Worm (Caenorhabditis elegans) whole organism, L1 larva: ENCODE results near the gene syx-2.

ENCODE experiments used
- C04F5.9 ChIP-seq: sonication (generic microtip); optimal IDR thresholded peaks from 2 replicates; lab custom pipeline; 2016; ENCODE audit warnings: missing genetic modification characterization, missing compliant biosample characterization
- alr-1 ChIP-seq: fragments of 200-800 bp; sonication (Bioruptor generic); optimal IDR thresholded peaks from 2 replicates; lab custom pipeline; 2018; ENCODE audit warnings: borderline replicate concordance, mild to moderate bottlenecking, missing genetic modification characterization, missing compliant biosample characterization
- ama-1 ChIP-seq: fragments of 150-350 bp; optimal IDR thresholded peaks from 2 replicates; lab custom pipeline; 2014
- ceh-63 ChIP-seq: fragments of 200-800 bp; sonication (Bioruptor generic); optimal IDR thresholded peaks from 2 replicates; lab custom pipeline; 2018; ENCODE audit warnings: mild to moderate bottlenecking, missing genetic modification characterization, missing compliant biosample characterization
- ceh-82 ChIP-seq, 3 experiments: fragments of 150-350 bp in 1 of 3; sonication (generic microtip) in 2 of 3; optimal IDR thresholded peaks; 2 replicates each; lab custom pipeline; 2014 to 2017; ENCODE audit warnings: missing biosample characterization in 3 of 3, missing genetic modification characterization in 3 of 3
- ceh-88 ChIP-seq: fragments of 200-800 bp; sonication (Bioruptor generic); IDR thresholded peaks from 2 replicates; pipeline ENCODE4 v1.3.6; 2022; ENCODE audit warnings: missing genetic modification characterization, missing compliant biosample characterization
- dsc-1 ChIP-seq: sonication (generic microtip); optimal IDR thresholded peaks from 2 replicates; lab custom pipeline; 2016; ENCODE audit warnings: mild to moderate bottlenecking, missing genetic modification characterization, missing compliant biosample characterization
- efl-1 ChIP-seq, 4 experiments: fragments of 150-350 bp; optimal IDR thresholded peaks in 3 of 4; peaks in 1 of 4; 1 replicate in 1 of 4; 2 replicates in 3 of 4; lab custom pipeline; 2014; ENCODE audit warnings: missing biosample characterization in 2 of 4, missing genetic modification characterization in 2 of 4, missing genetic modification reagents in 2 of 4
- efl-3 ChIP-seq: fragments of 200-800 bp; sonication (Bioruptor generic); optimal IDR thresholded peaks from 2 replicates; lab custom pipeline; 2018; ENCODE audit warnings: mild to moderate bottlenecking, missing genetic modification characterization, missing compliant biosample characterization
- egl-27 ChIP-seq, 2 experiments: fragments of 150-350 bp in 1 of 2; sonication (generic microtip); optimal IDR thresholded peaks; 3 replicates each; lab custom pipeline; 2017 to 2018; ENCODE audit warnings: missing biosample characterization in 2 of 2, missing genetic modification characterization in 2 of 2, missing genetic modification reagents in 2 of 2
- elt-2 ChIP-seq: sonication (generic microtip); optimal IDR thresholded peaks from 2 replicates; lab custom pipeline; 2016; ENCODE audit warnings: missing genetic modification characterization, mild to moderate bottlenecking, inconsistent platforms, missing compliant biosample characterization, missing genetic modification reagents
- fos-1 ChIP-seq: fragments of 150-350 bp; optimal IDR thresholded peaks from 2 replicates; lab custom pipeline; 2014; ENCODE audit warnings: missing biosample characterization, missing genetic modification characterization
- irx-1 ChIP-seq: sonication (generic microtip); optimal IDR thresholded peaks from 2 replicates; lab custom pipeline; 2016; ENCODE audit warnings: missing genetic modification characterization, missing compliant biosample characterization
- jun-1 ChIP-seq: fragments of 150-350 bp; optimal IDR thresholded peaks from 2 replicates; lab custom pipeline; 2014; ENCODE audit warnings: missing biosample characterization, missing genetic modification reagents, missing genetic modification characterization
- lin-14 ChIP-seq: fragments of 200-800 bp; sonication (Bioruptor generic); optimal IDR thresholded peaks from 2 replicates; lab custom pipeline; 2018; ENCODE audit warnings: mild to moderate bottlenecking, missing genetic modification characterization, moderate library complexity, missing compliant biosample characterization
- lin-35 ChIP-seq, 2 experiments: fragments of 150-350 bp; optimal IDR thresholded peaks; 2 replicates each; lab custom pipeline; 2014; ENCODE audit warnings: missing biosample characterization in 2 of 2, missing genetic modification characterization in 2 of 2, missing genetic modification reagents in 2 of 2
- lin-39 ChIP-seq: fragments of 150-350 bp; optimal IDR thresholded peaks from 2 replicates; lab custom pipeline; 2014; ENCODE audit warnings: missing biosample characterization, missing genetic modification reagents, missing genetic modification characterization
- mab-9 ChIP-seq: fragments of 200-800 bp; sonication (Bioruptor generic); IDR thresholded peaks from 2 replicates; pipeline ENCODE4 v1.3.6; 2022; ENCODE audit warnings: missing genetic modification reagents, missing genetic modification characterization, missing compliant biosample characterization
- mef-2 ChIP-seq: fragments of 150-350 bp; optimal IDR thresholded peaks from 2 replicates; lab custom pipeline; 2014; ENCODE audit warnings: missing biosample characterization, missing genetic modification characterization
- nhr-12 ChIP-seq: sonication (generic microtip); optimal IDR thresholded peaks from 2 replicates; lab custom pipeline; 2017; ENCODE audit warnings: missing biosample characterization, missing genetic modification characterization
- nhr-20 ChIP-seq: sonication (generic microtip); optimal IDR thresholded peaks from 2 replicates; lab custom pipeline; 2016; ENCODE audit warnings: mild to moderate bottlenecking, missing genetic modification characterization, missing compliant biosample characterization
- nhr-76 ChIP-seq: sonication (generic microtip); optimal IDR thresholded peaks from 2 replicates; lab custom pipeline; 2017; ENCODE audit warnings: missing biosample characterization, missing genetic modification characterization
- nhr-77 ChIP-seq: fragments of 150-350 bp; optimal IDR thresholded peaks from 2 replicates; lab custom pipeline; 2014; ENCODE audit warnings: missing biosample characterization, missing genetic modification characterization
- pag-3 ChIP-seq: sonication (generic microtip); optimal IDR thresholded peaks from 2 replicates; lab custom pipeline; 2017; ENCODE audit warnings: missing genetic modification characterization, mild to moderate bottlenecking, missing compliant biosample characterization, antibody characterized with exemption, borderline replicate concordance; ENCODE audit not compliant: insufficient read depth
- pqm-1 ChIP-seq: sonication (generic microtip); optimal IDR thresholded peaks from 3 replicates; lab custom pipeline; 2017; ENCODE audit warnings: missing biosample characterization, missing genetic modification characterization
- tbx-2 ChIP-seq: sonication (generic microtip); optimal IDR thresholded peaks from 2 replicates; lab custom pipeline; 2016; ENCODE audit warnings: missing genetic modification characterization, missing compliant biosample characterization
- unc-130 ChIP-seq: fragments of 150-350 bp; optimal IDR thresholded peaks from 2 replicates; lab custom pipeline; 2017; ENCODE audit warnings: missing biosample characterization, missing genetic modification characterization, inconsistent platforms
- unc-98 ChIP-seq: fragments of 200-800 bp; sonication (Bioruptor generic); IDR thresholded peaks from 2 replicates; pipeline ENCODE4 v1.3.6; 2022; ENCODE audit warnings: missing genetic modification characterization, missing compliant biosample characterization
- vab-15 ChIP-seq: sonication (generic microtip); optimal IDR thresholded peaks from 2 replicates; lab custom pipeline; 2017; ENCODE audit warnings: missing genotype, mild to moderate bottlenecking, missing genetic modification characterization, missing compliant biosample characterization
- zip-4 ChIP-seq: fragments of 200-800 bp; sonication (Bioruptor generic); optimal IDR thresholded peaks from 2 replicates; lab custom pipeline; 2018; ENCODE audit warnings: mild to moderate bottlenecking, missing genetic modification characterization, moderate library complexity, missing compliant biosample characterization
- ztf-11 ChIP-seq, 2 experiments: sonication (generic microtip); optimal IDR thresholded peaks; 2 replicates each; lab custom pipeline; 2016 to 2017; ENCODE audit warnings: missing genetic modification characterization in 2 of 2, missing biosample characterization in 1 of 2, missing compliant biosample characterization in 1 of 2
- ztf-4 ChIP-seq: fragments of 150-350 bp; optimal IDR thresholded peaks from 2 replicates; lab custom pipeline; 2014; ENCODE audit warnings: missing biosample characterization, missing genetic modification characterization

Gene syx-2

DNA sequence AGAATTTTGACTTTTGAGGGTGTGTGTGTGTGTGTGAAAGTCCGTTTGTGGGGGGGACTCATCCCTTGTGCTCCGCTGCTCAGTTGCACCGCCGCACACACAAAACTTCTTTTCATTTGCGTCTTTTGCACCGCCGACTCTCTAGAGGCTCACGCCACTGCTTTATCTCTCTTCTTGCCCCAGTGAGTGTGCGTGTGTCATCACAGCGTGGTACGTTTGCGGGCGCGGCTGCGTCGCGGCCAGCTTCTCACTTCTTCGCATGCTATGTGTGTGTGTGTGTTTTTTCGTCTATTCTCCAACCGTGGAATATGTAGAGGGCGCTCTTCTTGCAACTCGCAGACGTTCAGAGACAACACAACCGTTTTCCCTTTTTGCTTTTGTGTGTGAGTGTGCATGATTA lies 14.4 kb upstream of the syx-2 start (continued):
- TF ChIP-seq pqm-1 (tag; lab: Kevin White, UChicago), result no peak

DNA sequence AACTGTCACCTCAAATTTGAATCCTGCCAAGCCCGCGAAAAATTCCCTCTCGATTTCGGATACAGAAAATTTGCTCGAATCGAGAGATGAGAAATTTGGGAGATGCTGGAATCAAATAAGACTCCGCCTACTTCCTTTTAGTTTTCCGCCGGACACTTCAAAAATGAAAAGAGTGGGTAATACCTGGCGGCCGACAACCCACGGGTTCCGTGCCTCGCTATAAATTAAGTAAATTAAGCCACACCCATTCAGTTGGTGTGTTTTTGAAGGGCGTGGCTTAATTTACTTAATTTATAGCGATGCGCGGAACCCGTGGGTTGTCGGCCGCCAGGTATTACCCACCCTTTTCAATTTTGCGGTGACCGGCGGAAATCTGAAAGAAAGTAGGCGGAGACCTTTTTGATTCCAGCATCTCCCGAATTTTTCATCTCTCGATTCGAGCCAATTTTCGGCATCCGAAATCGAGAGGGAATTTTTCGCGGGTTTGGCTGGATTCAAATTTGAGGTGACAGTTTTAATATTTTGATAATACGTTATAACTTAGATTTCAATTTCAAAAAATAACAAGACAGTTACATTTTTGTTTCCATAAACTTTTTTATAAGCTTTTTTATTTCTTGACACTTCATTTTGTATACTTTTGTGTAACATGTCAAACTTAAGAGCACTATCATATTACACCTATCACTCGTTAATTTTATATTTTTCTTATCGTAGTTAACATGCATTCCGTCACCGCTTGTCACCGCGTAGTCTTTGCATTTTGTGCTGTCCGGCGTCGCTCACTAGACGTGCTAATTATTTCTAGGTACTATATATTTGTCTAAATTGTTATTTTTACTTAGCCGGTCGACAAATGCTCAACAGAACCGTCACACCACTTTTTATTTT lies 13.0 kb upstream of the syx-2 start:
- no peak for TF ChIP-seq unc-130 (tag; lab: Kevin White, UChicago)
- TF ChIP-seq ztf-11 (tag; optimal IDR thresholded peaks at IDR 0.05; lab: Kevin White, UChicago), result no peak
- TF ChIP-seq pqm-1 (tag; lab: Kevin White, UChicago), result no peak
- no peak for TF ChIP-seq alr-1
- no peak for TF ChIP-seq efl-3 (GFP tag; lab: Kevin White, UChicago)
- TF ChIP-seq elt-2 (tag; lab: Kevin White, UChicago), result peak; percentile 25

DNA sequence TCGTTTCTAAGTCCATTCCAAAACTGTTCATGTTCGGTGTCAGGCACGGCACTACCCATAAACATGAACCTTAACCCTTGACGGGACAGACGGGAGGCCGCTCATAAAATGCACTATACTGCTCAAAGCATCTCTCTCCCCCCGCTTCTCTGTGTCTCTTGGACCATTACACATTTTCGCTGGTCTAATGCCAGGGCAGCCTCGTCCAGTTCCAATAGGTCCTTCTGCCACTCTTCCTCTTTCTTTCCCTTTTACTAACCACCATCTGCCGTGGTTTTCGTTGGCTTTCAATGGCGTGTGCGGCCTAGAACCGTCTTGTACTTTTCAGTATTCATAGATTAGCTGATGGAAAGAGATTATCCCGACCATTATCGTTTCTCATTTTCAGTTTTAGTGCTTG lies 11.8 kb upstream of the syx-2 start:
- TF ChIP-seq pqm-1 (tag; lab: Kevin White, UChicago) (no peak), nhr-12 (tag; lab: Kevin White, UChicago) (no peak), ceh-82 (tag; optimal IDR thresholded peaks at IDR 0.05; lab: Kevin White, UChicago) (peak in 1 of 3 experiments; percentile 1), lin-14 (peak; percentile 20), ceh-63 (GFP tag; lab: Kevin White, UChicago) (no peak), jun-1 (no peak), lin-35 (GFP tag; optimal IDR thresholded peaks at IDR 0.05; lab: Kevin White, UChicago) (no peak), efl-1 (optimal IDR thresholded peaks at IDR 0.05; lab: Kevin White, UChicago) (no peak), efl-1 (GFP tag; optimal IDR thresholded peaks at IDR 0.05 in 1 of 2; lab: Kevin White, UChicago) (peak in 1 of 2 experiments; percentile 36), zip-4 (GFP tag; lab: Kevin White, UChicago) (no peak), C04F5.9 (tag; lab: Kevin White, UChicago) (no peak), mab-9 (no peak), dsc-1 (tag; lab: Kevin White, UChicago) (peak; percentile 22), lin-39 (tag; lab: Kevin White, UChicago) (no peak), pag-3 (tag; lab: Kevin White, UChicago) (no peak), ztf-11 (tag; optimal IDR thresholded peaks at IDR 0.05; lab: Kevin White, UChicago) (peak in 1 of 2 experiments; percentile 9), irx-1 (tag; lab: Kevin White, UChicago) (no peak), nhr-76 (tag; lab: Kevin White, UChicago) (no peak), fos-1 (tag; lab: Kevin White, UChicago) (no peak), ceh-88 (GFP tag; lab: Robert Waterston, UW) (no peak), tbx-2 (tag; lab: Kevin White, UChicago) (no peak), mef-2 (tag; lab: Kevin White, UChicago) (no peak), ztf-4 (tag; lab: Kevin White, UChicago) (no peak)

DNA sequence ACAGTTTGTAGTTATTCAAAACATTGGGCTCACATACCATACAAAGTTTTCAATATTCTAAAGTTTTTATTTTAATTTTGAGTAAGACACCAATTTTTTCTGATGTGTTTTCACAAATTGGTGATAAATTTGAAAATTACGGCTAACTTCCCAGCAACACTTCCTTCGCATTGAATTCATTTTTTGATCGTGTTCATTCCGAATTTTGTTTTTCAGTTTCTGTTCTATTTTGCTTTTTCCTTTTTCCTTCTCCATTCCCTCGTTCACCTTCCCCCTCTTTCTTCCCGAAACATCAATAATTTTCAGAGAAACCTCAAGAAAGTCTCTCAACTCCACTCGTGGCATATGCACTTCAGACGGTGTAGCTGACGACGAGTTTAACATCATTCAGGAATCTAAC lies 11.1 kb upstream of the syx-2 start, which contains the start of gene alg-1:
Gene alg-1 (plus strand): TSS at position 301 of the 400 bp plus-strand sequence.
- TF ChIP-seq egl-27 (tag; optimal IDR thresholded peaks at IDR 0.05; lab: Kevin White, UChicago) (no peak), unc-130 (tag; lab: Kevin White, UChicago) (no peak), nhr-77 (no peak), ama-1 (no peak), tbx-2 (tag; lab: Kevin White, UChicago) (no peak), unc-98 (GFP tag; lab: Robert Waterston, UW) (no peak), vab-15 (tag; lab: Kevin White, UChicago) (no peak), efl-1 (optimal IDR thresholded peaks at IDR 0.05; lab: Kevin White, UChicago) (no peak), efl-1 (GFP tag; optimal IDR thresholded peaks at IDR 0.05 in 1 of 2; lab: Kevin White, UChicago) (no peak), nhr-20 (tag; lab: Kevin White, UChicago) (no peak), efl-3 (GFP tag; lab: Kevin White, UChicago) (no peak), mef-2 (tag; lab: Kevin White, UChicago) (no peak)
